Worm (Caenorhabditis elegans): Measurements from ENCODE around the gene nlp-78.

Gene nlp-78

DNA sequence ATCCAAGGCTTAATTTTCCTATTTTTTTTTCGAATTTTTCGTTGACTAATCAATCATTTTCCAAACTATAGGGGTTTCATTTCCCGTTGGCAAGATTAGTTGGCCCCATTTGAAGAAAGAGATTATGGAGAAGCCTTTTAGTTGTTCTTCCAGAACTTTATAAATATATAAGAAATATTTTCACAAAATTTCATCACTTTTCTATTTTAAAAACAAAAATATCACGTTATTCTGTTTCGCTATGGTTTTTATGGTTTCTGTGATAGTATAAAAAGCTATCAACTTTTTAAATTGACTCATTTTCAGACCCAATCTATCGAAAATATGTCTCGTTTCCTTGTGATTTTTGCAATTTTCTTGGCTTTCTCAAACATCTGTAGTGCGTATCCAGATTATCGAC, at the start of gene nlp-78:
TSS of gene nlp-78 (plus strand) at position 301 of the 400 bp plus-strand sequence.
- TF ChIP-seq fkh-10 (GFP tag; optimal IDR thresholded peaks at IDR 0.05), result no peak
- TF ChIP-seq elt-3 (tag; optimal IDR thresholded peaks at IDR 0.05), result no peak
- TF ChIP-seq ama-1 (optimal IDR thresholded peaks at IDR 0.05), result no peak
- no peak for TF ChIP-seq nhr-67 (tag; optimal IDR thresholded peaks at IDR 0.05)
- TF ChIP-seq lin-39 (tag; optimal IDR thresholded peaks at IDR 0.05), result no peak
- no peak for TF ChIP-seq zag-1 (tag; optimal IDR thresholded peaks at IDR 0.05)
- TF ChIP-seq daf-12 (tag; optimal IDR thresholded peaks at IDR 0.05), result no peak
- no peak for TF ChIP-seq lin-15B (tag; optimal IDR thresholded peaks at IDR 0.05)
- no peak for TF ChIP-seq nhr-12 (tag; optimal IDR thresholded peaks at IDR 0.05)
- no peak for TF ChIP-seq jun-1 (tag; optimal IDR thresholded peaks at IDR 0.05)
- TF ChIP-seq elt-2 (tag; optimal IDR thresholded peaks at IDR 0.05), result no peak
- TF ChIP-seq egl-27 (tag; optimal IDR thresholded peaks at IDR 0.05), result no peak

- TF ChIP-seq jun-1 (tag; optimal IDR thresholded peaks at IDR 0.05) (no peak), snpc-4 (tag; optimal IDR thresholded peaks at IDR 0.05) (no peak), ztf-11 (tag; optimal IDR thresholded peaks at IDR 0.05) (no peak), nhr-67 (tag; optimal IDR thresholded peaks at IDR 0.05) (no peak), nhr-43 (tag; optimal IDR thresholded peaks at IDR 0.05; ENCODE audit: poor library complexity, severe bottlenecking) (no peak), lin-15B (tag; optimal IDR thresholded peaks at IDR 0.05) (no peak), fos-1 (tag; optimal IDR thresholded peaks at IDR 0.05) (no peak), nhr-76 (tag; optimal IDR thresholded peaks at IDR 0.05) (no peak), nhr-23 (tag; optimal IDR thresholded peaks at IDR 0.05) (no peak), egl-5 (tag; optimal IDR thresholded peaks at IDR 0.05) (no peak), sea-2 (GFP tag; optimal IDR thresholded peaks at IDR 0.05) (no peak)
Observed at ce11 chrII:9086308-9086707, 49.7 kb upstream of the nlp-78 start, which contains the start of gene hlh-3. TSS of gene hlh-3 (plus strand) at chrII:9086608.

- TF ChIP-seq pqm-1 (tag; optimal IDR thresholded peaks at IDR 0.05) (peak; percentile 67), mdl-1 (tag; optimal IDR thresholded peaks at IDR 0.05) (no peak), ceh-28 (tag; optimal IDR thresholded peaks at IDR 0.05) (peak; percentile 34), elt-2 (tag; optimal IDR thresholded peaks at IDR 0.05) (peak; percentile 57)
Observed at ce11 chrII:9092910-9093309, 43.1 kb upstream of the nlp-78 start.

DNA sequence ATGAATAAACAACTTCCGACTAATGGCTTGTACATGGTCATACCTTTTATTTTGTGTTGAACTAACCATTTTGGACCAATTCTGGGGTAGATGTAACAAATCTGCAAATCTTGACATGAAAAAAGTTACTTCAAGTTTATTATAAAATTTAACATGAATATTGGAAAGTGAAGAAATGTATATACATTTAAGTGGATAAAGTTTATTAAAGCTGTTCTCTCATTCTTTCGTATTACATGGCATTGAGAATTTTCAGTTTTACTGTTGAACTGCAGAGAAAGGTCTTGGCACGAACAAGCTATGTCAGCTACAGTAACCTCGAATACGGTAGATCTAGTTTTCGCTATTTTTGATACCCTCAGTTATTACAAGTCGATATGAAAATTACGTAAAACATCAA, 42.4 kb upstream of the nlp-78 start, which contains the start of gene C07H4.1:
TSS of gene C07H4.1 (minus strand) at position 101 of the 400 bp plus-strand sequence.
- no peak for TF ChIP-seq nhr-43 (tag; optimal IDR thresholded peaks at IDR 0.05; ENCODE audit: poor library complexity, severe bottlenecking)
- no peak for TF ChIP-seq nhr-28 (tag; optimal IDR thresholded peaks at IDR 0.05)
- no peak for TF ChIP-seq pqm-1 (tag; optimal IDR thresholded peaks at IDR 0.05)
- no peak for TF ChIP-seq unc-39 (tag; optimal IDR thresholded peaks at IDR 0.05)
- TF ChIP-seq nhr-76 (tag; optimal IDR thresholded peaks at IDR 0.05), result no peak
- TF ChIP-seq nhr-12 (tag; optimal IDR thresholded peaks at IDR 0.05), result no peak
- TF ChIP-seq ztf-4 (tag; optimal IDR thresholded peaks at IDR 0.05), result no peak
- no peak for TF ChIP-seq ama-1 (optimal IDR thresholded peaks at IDR 0.05)
- TF ChIP-seq tbx-2 (tag; optimal IDR thresholded peaks at IDR 0.05), result no peak
- no peak for TF ChIP-seq hmg-11 (tag; optimal IDR thresholded peaks at IDR 0.05)
- no peak for TF ChIP-seq elt-1 (tag; optimal IDR thresholded peaks at IDR 0.05)
- TF ChIP-seq ceh-9 (tag; optimal IDR thresholded peaks at IDR 0.05), result no peak
- TF ChIP-seq snpc-4 (tag; optimal IDR thresholded peaks at IDR 0.05), result no peak
- no peak for TF ChIP-seq ztf-11 (tag; optimal IDR thresholded peaks at IDR 0.05)
- TF ChIP-seq ceh-28 (tag; optimal IDR thresholded peaks at IDR 0.05), result no peak
- no peak for TF ChIP-seq nhr-237 (tag; optimal IDR thresholded peaks at IDR 0.05)
- no peak for TF ChIP-seq skn-1 (tag; optimal IDR thresholded peaks at IDR 0.05)
- no peak for TF ChIP-seq nhr-25 (tag; optimal IDR thresholded peaks at IDR 0.05)
- no peak for TF ChIP-seq lsy-12 (tag; optimal IDR thresholded peaks at IDR 0.05)
- TF ChIP-seq R02D3.7 (tag; optimal IDR thresholded peaks at IDR 0.05), result no peak

DNA sequence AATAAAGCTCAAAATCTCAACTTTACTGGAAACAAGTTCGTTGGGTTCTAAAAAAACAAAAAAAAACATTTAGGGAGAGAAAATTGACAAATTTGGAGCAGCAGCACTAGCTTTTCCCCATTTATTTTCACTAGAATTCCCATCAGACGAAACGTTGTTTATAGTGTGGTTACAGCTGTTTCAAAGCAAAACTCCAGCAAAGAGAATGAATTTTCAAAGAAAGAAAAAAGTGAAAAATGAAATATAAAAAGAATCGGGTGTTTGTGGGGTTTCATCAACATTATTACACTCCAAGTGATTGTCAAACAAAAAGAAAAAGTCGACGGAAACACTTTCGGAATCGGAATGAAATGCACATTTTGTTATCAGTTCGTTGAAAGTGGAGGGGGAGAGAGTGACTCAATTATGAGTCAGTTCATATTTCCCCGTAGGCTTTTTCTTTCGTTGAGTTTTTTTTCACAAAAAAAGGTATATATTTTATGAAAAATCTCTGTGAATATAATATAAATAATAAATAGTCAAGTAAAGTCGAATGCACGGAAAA, 41.7 kb upstream of the nlp-78 start:
- TF ChIP-seq mdl-1 (tag; optimal IDR thresholded peaks at IDR 0.05) (no peak), pqm-1 (tag; optimal IDR thresholded peaks at IDR 0.05) (peak; percentile 52), elt-3 (tag; optimal IDR thresholded peaks at IDR 0.05) (no peak), lsy-12 (tag; optimal IDR thresholded peaks at IDR 0.05) (no peak), elt-2 (tag; optimal IDR thresholded peaks at IDR 0.05) (peak; percentile 49), pha-4 (tag; optimal IDR thresholded peaks at IDR 0.05) (peak; percentile 27), egl-27 (tag; optimal IDR thresholded peaks at IDR 0.05) (no peak), ceh-82 (tag; optimal IDR thresholded peaks at IDR 0.05) (no peak), unc-39 (tag; optimal IDR thresholded peaks at IDR 0.05) (no peak)
